Worm (Caenorhabditis elegans): Measurements from ENCODE around the gene nmur-3.

nmur-3 gene

DNA sequence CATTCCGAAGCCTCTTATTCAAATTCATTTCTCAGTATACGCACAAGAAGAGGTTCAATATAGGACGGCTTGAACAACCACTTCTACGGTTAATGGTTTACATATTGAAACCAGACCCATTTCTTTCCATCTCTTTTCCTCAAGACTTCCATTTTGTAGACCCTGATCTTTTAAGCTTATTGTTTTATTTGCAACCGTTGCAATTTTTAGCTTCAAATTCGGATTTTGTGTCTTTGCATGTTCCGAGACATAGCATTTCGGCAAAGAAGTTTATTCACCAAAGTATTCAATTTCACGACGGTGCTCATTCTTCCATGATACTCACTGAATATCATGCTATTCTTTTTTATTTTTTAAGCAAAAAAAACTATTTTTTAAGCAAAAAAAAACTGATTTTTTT is at the start of gene nmur-3:
TSS of gene nmur-3 (plus strand) at position 301 of the 400 bp plus-strand sequence.
- TF ChIP-seq pros-1 (tag; optimal IDR thresholded peaks at IDR 0.05) (no peak), ceh-24 (tag; optimal IDR thresholded peaks at IDR 0.05) (no peak), zip-5 (tag; optimal IDR thresholded peaks at IDR 0.05) (no peak), ceh-45 (GFP tag; IDR thresholded peaks at IDR 0.05) (no peak), gmeb-2 (tag; optimal IDR thresholded peaks at IDR 0.05) (no peak), eyg-1 (tag; optimal IDR thresholded peaks at IDR 0.05) (no peak), ceh-30 (tag; optimal IDR thresholded peaks at IDR 0.05) (no peak), unc-55 (GFP tag; optimal IDR thresholded peaks at IDR 0.05) (no peak), ceh-22 (tag; optimal IDR thresholded peaks at IDR 0.05) (no peak), odd-2 (tag; optimal IDR thresholded peaks at IDR 0.05) (no peak), unc-3 (GFP tag; conservative IDR thresholded peaks at IDR 0.05) (no peak), unc-3 (tag; optimal IDR thresholded peaks at IDR 0.05) (no peak), F13H6.1 (tag; optimal IDR thresholded peaks at IDR 0.05) (no peak), dmd-4 (tag; optimal IDR thresholded peaks at IDR 0.05; ENCODE audit: borderline replicate concordance) (no peak), rnt-1 (tag; optimal IDR thresholded peaks at IDR 0.05) (no peak), fkh-6 (tag; optimal IDR thresholded peaks at IDR 0.05) (no peak)

DNA sequence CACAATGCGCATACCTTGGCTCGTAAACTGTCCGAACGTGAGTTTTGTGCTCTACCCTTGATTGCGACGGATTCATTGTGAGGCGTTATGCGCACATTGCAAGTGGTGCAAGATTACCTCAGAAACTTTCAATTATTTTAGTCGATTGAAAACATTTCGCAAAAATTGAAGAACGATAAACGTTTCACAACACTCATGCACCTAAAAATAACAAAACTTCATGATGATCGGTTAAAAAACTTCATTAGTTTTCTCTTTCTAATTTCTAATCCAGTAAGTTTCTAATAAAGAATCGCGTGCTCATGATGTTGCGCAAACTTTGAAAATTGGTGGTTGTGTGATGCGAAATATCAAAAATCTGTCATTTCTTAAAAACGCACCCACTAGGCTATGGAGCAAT is 47.6 kb upstream of the nmur-3 start, which contains the start of gene dop-1:
TSS of gene dop-1 (minus strand) at position 101 of the 400 bp plus-strand sequence.
- TF ChIP-seq syd-9 (tag; optimal IDR thresholded peaks at IDR 0.05) (no peak), madf-2 (tag; optimal IDR thresholded peaks at IDR 0.05) (no peak), rnt-1 (tag; optimal IDR thresholded peaks at IDR 0.05) (no peak), sdc-2 (tag; optimal IDR thresholded peaks at IDR 0.05) (no peak), unc-3 (GFP tag; conservative IDR thresholded peaks at IDR 0.05) (no peak), unc-3 (tag; optimal IDR thresholded peaks at IDR 0.05) (no peak), ama-1 (optimal IDR thresholded peaks at IDR 0.05) (no peak), hlh-15 (tag; optimal IDR thresholded peaks at IDR 0.05) (no peak), hlh-13 (GFP tag; optimal IDR thresholded peaks at IDR 0.05) (no peak), fkh-10 (GFP tag; optimal IDR thresholded peaks at IDR 0.05) (no peak), npax-4 (tag; optimal IDR thresholded peaks at IDR 0.05) (no peak), pat-9 (tag; optimal IDR thresholded peaks at IDR 0.05) (no peak), nhr-11 (tag; optimal IDR thresholded peaks at IDR 0.05) (no peak), Y22D7AL.16 (tag; optimal IDR thresholded peaks at IDR 0.05) (no peak), lim-6 (tag; optimal IDR thresholded peaks at IDR 0.05) (no peak)

DNA sequence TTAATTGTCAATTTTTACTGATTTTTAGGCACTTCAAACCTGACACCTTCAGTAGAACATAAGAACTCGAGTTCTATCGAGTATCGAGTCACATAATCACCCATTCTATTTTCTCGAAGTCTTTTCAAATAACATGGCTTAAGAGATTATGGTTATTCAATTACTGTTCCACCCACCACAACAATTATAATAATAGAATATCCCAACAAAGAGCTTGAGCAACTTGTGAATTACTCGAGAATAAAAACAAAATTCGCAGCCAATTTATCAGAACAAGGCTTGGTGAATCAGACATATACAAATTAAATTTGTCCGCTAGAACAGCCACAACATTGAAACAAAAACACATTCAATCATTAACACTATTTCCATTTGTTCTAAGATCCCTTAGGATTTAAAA is 42.1 kb upstream of the nmur-3 start:
- no peak for TF ChIP-seq ceh-30 (tag; optimal IDR thresholded peaks at IDR 0.05)
- TF ChIP-seq hlh-15 (tag; optimal IDR thresholded peaks at IDR 0.05) = no peak
- no peak for TF ChIP-seq ceh-6 (GFP tag; optimal IDR thresholded peaks at IDR 0.05)
- no peak for TF ChIP-seq ahr-1 (tag; optimal IDR thresholded peaks at IDR 0.05)
- TF ChIP-seq ref-2 (tag; optimal IDR thresholded peaks at IDR 0.05) = no peak
- peak; percentile 86 for TF ChIP-seq unc-42 (tag; optimal IDR thresholded peaks at IDR 0.05)
- no peak for TF ChIP-seq K02D7.2 (tag; optimal IDR thresholded peaks at IDR 0.05)

DNA sequence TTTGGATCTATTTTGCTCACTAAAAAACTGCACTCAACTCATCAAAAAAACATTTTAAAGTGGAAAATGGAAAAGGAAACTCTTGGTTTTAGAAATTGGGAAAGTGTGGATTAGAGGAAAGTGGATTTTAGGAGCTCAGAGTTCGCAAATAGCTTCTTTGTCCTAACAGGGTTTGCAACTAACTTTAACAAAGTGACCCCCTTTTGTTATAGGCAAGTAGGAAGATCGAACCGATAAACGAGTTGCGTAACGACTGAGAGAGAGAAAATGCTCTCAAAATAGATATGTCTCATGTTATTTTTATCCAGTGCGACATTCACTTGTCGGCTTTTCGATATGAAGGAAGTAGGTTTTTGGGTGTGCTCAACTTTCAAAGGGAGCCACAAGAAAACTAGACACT is 39.8 kb upstream of the nmur-3 start:
- TF ChIP-seq unc-42 (tag; optimal IDR thresholded peaks at IDR 0.05) (peak; percentile 65), ttx-3 (tag; optimal IDR thresholded peaks at IDR 0.05) (no peak)

DNA sequence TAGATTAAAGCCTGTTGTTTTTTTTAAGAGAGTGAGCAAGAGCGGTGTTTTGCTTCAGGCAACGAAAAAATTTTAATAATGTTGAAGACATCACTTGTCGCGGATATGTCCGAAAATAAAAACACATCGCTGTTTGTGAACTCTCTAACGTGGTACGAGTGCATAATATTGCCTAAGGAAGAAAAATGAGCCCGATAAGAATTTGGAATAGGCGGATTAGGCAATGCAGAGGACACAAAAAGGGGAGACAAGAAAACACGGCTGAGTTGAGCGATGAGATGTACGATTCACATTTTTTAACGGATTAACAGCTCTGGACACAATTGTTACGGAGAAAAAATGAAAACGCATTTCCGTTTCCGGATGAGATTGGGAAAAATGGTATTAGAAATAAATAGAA is 38.9 kb upstream of the nmur-3 start:
- TF ChIP-seq ceh-14 (tag; optimal IDR thresholded peaks at IDR 0.05) = no peak
- TF ChIP-seq hlh-8 (tag; optimal IDR thresholded peaks at IDR 0.05) = no peak
- TF ChIP-seq fkh-6 (tag; optimal IDR thresholded peaks at IDR 0.05) = no peak
- TF ChIP-seq ceh-9 (tag; optimal IDR thresholded peaks at IDR 0.05) = no peak
- no peak for TF ChIP-seq ceh-48 (tag; optimal IDR thresholded peaks at IDR 0.05)
- TF ChIP-seq ceh-34 (tag; optimal IDR thresholded peaks at IDR 0.05) = no peak
- no peak for TF ChIP-seq ceh-19 (GFP tag; optimal IDR thresholded peaks at IDR 0.05)
- TF ChIP-seq sdc-2 (tag; optimal IDR thresholded peaks at IDR 0.05) = no peak
- TF ChIP-seq unc-3 (GFP tag; conservative IDR thresholded peaks at IDR 0.05) = no peak
- TF ChIP-seq unc-3 (tag; optimal IDR thresholded peaks at IDR 0.05) = no peak
- no peak for TF ChIP-seq pha-2 (tag; optimal IDR thresholded peaks at IDR 0.05)
- no peak for TF ChIP-seq unc-55 (GFP tag; optimal IDR thresholded peaks at IDR 0.05)
- TF ChIP-seq F13H6.1 (tag; optimal IDR thresholded peaks at IDR 0.05) = no peak
- TF ChIP-seq ceh-22 (tag; optimal IDR thresholded peaks at IDR 0.05) = no peak
